Worm (Caenorhabditis elegans) whole organism, L3 larva: Measurements from ENCODE around the gene fmo-5.

Source experiments
- ZK546.5 ChIP-seq: sonication (generic microtip); optimal IDR thresholded peaks from 2 replicates; lab custom pipeline; 2017; ENCODE audit warnings: missing biosample characterization, missing genetic modification characterization
- elt-1 ChIP-seq: fragments of 150-350 bp; optimal IDR thresholded peaks from 2 replicates; lab custom pipeline; 2014; ENCODE audit warnings: missing biosample characterization, missing genetic modification characterization
- fos-1 ChIP-seq: fragments of 150-350 bp; optimal IDR thresholded peaks from 2 replicates; lab custom pipeline; 2014; ENCODE audit warnings: missing biosample characterization, missing genetic modification characterization
- nhr-11 ChIP-seq: fragments of 150-350 bp; optimal IDR thresholded peaks from 2 replicates; lab custom pipeline; 2014; ENCODE audit warnings: missing biosample characterization, missing genetic modification characterization
- nhr-23 ChIP-seq: fragments of 150-350 bp; optimal IDR thresholded peaks from 2 replicates; lab custom pipeline; 2014; ENCODE audit warnings: missing biosample characterization, missing genetic modification reagents, missing genetic modification characterization
- nhr-237 ChIP-seq: fragments of 150-350 bp; optimal IDR thresholded peaks from 2 replicates; lab custom pipeline; 2014; ENCODE audit warnings: missing biosample characterization, missing genetic modification characterization
- nhr-25 ChIP-seq: sonication (generic microtip); optimal IDR thresholded peaks from 2 replicates; lab custom pipeline; 2017; ENCODE audit warnings: missing biosample characterization, missing genetic modification characterization
- nhr-28 ChIP-seq: fragments of 150-350 bp; optimal IDR thresholded peaks from 2 replicates; lab custom pipeline; 2014; ENCODE audit warnings: missing biosample characterization, missing genetic modification characterization
- nhr-77 ChIP-seq: fragments of 150-350 bp; optimal IDR thresholded peaks from 2 replicates; lab custom pipeline; 2014; ENCODE audit warnings: missing biosample characterization, missing genetic modification characterization
- unc-39 ChIP-seq: sonication (generic microtip); optimal IDR thresholded peaks from 4 replicates; lab custom pipeline; 2017; ENCODE audit warnings: missing biosample characterization, missing genetic modification characterization
- unc-62 ChIP-seq: fragments of 150-350 bp; sonication (generic microtip); optimal IDR thresholded peaks from 4 replicates; lab custom pipeline; 2014; ENCODE audit warnings: missing biosample characterization, missing genetic modification reagents, missing genetic modification characterization

- TF ChIP-seq nhr-23 (tag; lab: Kevin White, UChicago) (no peak), nhr-11 (no peak), unc-62 (GFP tag; lab: Kevin White, UChicago) (no peak), nhr-28 (tag; lab: Kevin White, UChicago) (no peak), ZK546.5 (tag; lab: Kevin White, UChicago) (no peak), nhr-237 (no peak), nhr-25 (no peak), elt-1 (no peak), fos-1 (tag; lab: Kevin White, UChicago) (no peak), unc-39 (tag; lab: Kevin White, UChicago) (no peak), nhr-77 (no peak)
Observed at ce11 chrV:879171-879570, 24.3 kb downstream of the fmo-5 start, which contains the start of gene srg-53.
